Fruit fly (Drosophila melanogaster): ENCODE results near the gene CG9331.

CG9331 gene

DNA sequence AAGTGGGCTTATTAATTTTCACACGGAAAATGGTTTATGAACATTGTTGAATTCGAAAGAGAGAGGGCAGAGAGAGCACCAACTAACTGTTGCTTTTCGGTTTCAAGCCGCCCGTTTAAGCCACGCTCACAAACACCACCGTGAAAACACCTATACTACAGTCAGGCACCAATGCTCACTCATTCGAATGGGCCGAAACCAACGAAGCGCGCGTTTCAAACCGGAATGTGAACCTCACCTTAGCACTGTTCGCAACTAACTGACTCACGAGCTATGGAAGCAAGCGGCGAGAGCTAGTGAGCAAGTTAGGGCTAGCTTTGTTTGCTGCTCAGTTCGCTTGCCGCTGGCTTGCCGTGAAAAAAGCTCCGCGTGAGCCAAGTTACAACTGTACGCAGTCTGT is 28.7 kb upstream of the CG9331 start (continued):
- no peak for TF ChIP-seq CG6272 (GFP tag; IDR thresholded peaks at IDR 0.05)
- TF ChIP-seq peb (GFP tag; IDR thresholded peaks at IDR 0.05), result no peak
- TF ChIP-seq CG4424 (GFP tag; optimal IDR thresholded peaks at IDR 0.05), result no peak
- TF ChIP-seq croc (GFP tag; conservative IDR thresholded peaks at IDR 0.05), result no peak
- TF ChIP-seq Trl (optimal IDR thresholded peaks at IDR 0.05), result peak; percentile 54 to 69
- TF ChIP-seq Trl (GFP tag; optimal IDR thresholded peaks at IDR 0.05), result peak; percentile 33
- TF ChIP-seq maf-S (GFP tag; optimal IDR thresholded peaks at IDR 0.05), result no peak
- TF ChIP-seq eyg (GFP tag; optimal IDR thresholded peaks at IDR 0.05), result no peak
- TF ChIP-seq CG1832 (GFP tag; optimal IDR thresholded peaks at IDR 0.05), result no peak
- no peak for TF ChIP-seq luna (GFP tag; optimal IDR thresholded peaks at IDR 0.05)
- TF ChIP-seq CG8924 (tag; optimal IDR thresholded peaks at IDR 0.05), result no peak
- TF ChIP-seq kni (GFP tag; optimal IDR thresholded peaks at IDR 0.05), result no peak
- TF ChIP-seq toy (GFP tag; IDR thresholded peaks at IDR 0.05), result no peak
- TF ChIP-seq CG7963 (GFP tag; IDR thresholded peaks at IDR 0.05; ENCODE audit: partially characterized antibody), result no peak
- no peak for TF ChIP-seq sc (optimal IDR thresholded peaks at IDR 0.05)
- TF ChIP-seq sc (GFP tag; optimal IDR thresholded peaks at IDR 0.05), result no peak
- TF ChIP-seq en (GFP tag; optimal IDR thresholded peaks at IDR 0.05), result no peak
- TF ChIP-seq E2f2 (GFP tag; IDR thresholded peaks at IDR 0.05), result no peak
- peak; percentile 36 for TF ChIP-seq CG34376 (GFP tag; optimal IDR thresholded peaks at IDR 0.05)
- TF ChIP-seq pb (GFP tag; optimal IDR thresholded peaks at IDR 0.05), result no peak
- no peak for TF ChIP-seq ERR (GFP tag; optimal IDR thresholded peaks at IDR 0.05)
- no peak for TF ChIP-seq CG1602 (GFP tag; optimal IDR thresholded peaks at IDR 0.05)
- TF ChIP-seq Ets97D (GFP tag; optimal IDR thresholded peaks at IDR 0.05), result no peak
- TF ChIP-seq pnt (GFP tag; optimal IDR thresholded peaks at IDR 0.05), result no peak
- TF ChIP-seq crol (GFP tag; IDR thresholded peaks at IDR 0.05), result no peak
- TF ChIP-seq CG8388 (GFP tag; optimal IDR thresholded peaks at IDR 0.05), result no peak
- TF ChIP-seq emc (GFP tag; optimal IDR thresholded peaks at IDR 0.05), result no peak
- TF ChIP-seq CG31224 (GFP tag; IDR thresholded peaks at IDR 0.05), result no peak
- no peak for TF ChIP-seq sisA (GFP tag; IDR thresholded peaks at IDR 0.05)
- no peak for TF ChIP-seq CG11723 (GFP tag; optimal IDR thresholded peaks at IDR 0.05)
- TF ChIP-seq dati (GFP tag; IDR thresholded peaks at IDR 0.05), result no peak
- TF ChIP-seq Elba2 (GFP tag; optimal IDR thresholded peaks at IDR 0.05), result no peak
- TF ChIP-seq CG12744 (GFP tag; optimal IDR thresholded peaks at IDR 0.05), result no peak
- TF ChIP-seq CG9727 (GFP tag; optimal IDR thresholded peaks at IDR 0.05), result no peak
- no peak for TF ChIP-seq CG12391 (tag; optimal IDR thresholded peaks at IDR 0.05)
- TF ChIP-seq gt (GFP tag; IDR thresholded peaks at IDR 0.05), result no peak
- no peak for TF ChIP-seq CG4404 (GFP tag; IDR thresholded peaks at IDR 0.05)
- no peak for TF ChIP-seq Sry-δ (GFP tag; optimal IDR thresholded peaks at IDR 0.05)
- peak; percentile 18 for TF ChIP-seq wek (GFP tag; optimal IDR thresholded peaks at IDR 0.05)
- no peak for TF ChIP-seq gcm2 (GFP tag; optimal IDR thresholded peaks at IDR 0.05)
- TF ChIP-seq Sin3A (optimal IDR thresholded peaks at IDR 0.05), result no peak
- TF ChIP-seq pros (GFP tag; optimal IDR thresholded peaks at IDR 0.05), result no peak
- TF ChIP-seq zf30C (GFP tag; optimal IDR thresholded peaks at IDR 0.05), result no peak
- peak; percentile 21; the same call in 1 of the 2 replicates for TF ChIP-seq MBD-R2 (GFP tag; IDR thresholded peaks at IDR 0.05)
- TF ChIP-seq fd3F (GFP tag; optimal IDR thresholded peaks at IDR 0.05), result no peak
- TF ChIP-seq vfl (GFP tag; optimal IDR thresholded peaks at IDR 0.05), result no peak
- TF ChIP-seq schlank (tag; optimal IDR thresholded peaks at IDR 0.05), result no peak
- 0 out of 3 replicates have a peak, but pooled peaks have one; percentile 21 for TF ChIP-seq CG7357 (GFP tag; IDR thresholded peaks at IDR 0.05)
- no peak for TF ChIP-seq dan (GFP tag; IDR thresholded peaks at IDR 0.05)
- TF ChIP-seq bowl (GFP tag; IDR thresholded peaks at IDR 0.05), result no peak
- TF ChIP-seq pita (GFP tag; optimal IDR thresholded peaks at IDR 0.05), result no peak
- no peak for TF ChIP-seq fd102C (GFP tag; optimal IDR thresholded peaks at IDR 0.05)
- peak; percentile 8 for TF ChIP-seq CG6765 (GFP tag; optimal IDR thresholded peaks at IDR 0.05)
- no peak for TF ChIP-seq D19B (GFP tag; optimal IDR thresholded peaks at IDR 0.05)

All from whole organism, embryonic.